Worm (Caenorhabditis elegans): ENCODE results near the gene R74.7.

- TF ChIP-seq him-1 (tag; optimal IDR thresholded peaks at IDR 0.05), result no peak
- TF ChIP-seq dao-5 (tag; optimal IDR thresholded peaks at IDR 0.05), result no peak
- no peak for TF ChIP-seq W03F9.2 (tag; optimal IDR thresholded peaks at IDR 0.05)
These were observed 43.3 kb upstream of the R74.7 start, which contains the start of gene C01G12.16 for ce11 chrIII:4160937-4161336.
